Worm (Caenorhabditis elegans) whole organism, early embryonic: ENCODE measurements around the gene T19D12.6.

Experiments
- B0310.2 ChIP-seq: sonication (generic microtip); optimal IDR thresholded peaks from 2 replicates; lab custom pipeline; 2016; ENCODE audit warnings: mild to moderate bottlenecking, missing genetic modification characterization, missing compliant biosample characterization
- F13C5.2 ChIP-seq: sonication (generic microtip); optimal IDR thresholded peaks from 2 replicates; lab custom pipeline; 2017; ENCODE audit warnings: mild to moderate bottlenecking, missing genetic modification characterization, inconsistent platforms, missing compliant biosample characterization
- aly-1 ChIP-seq: sonication (generic microtip); optimal IDR thresholded peaks from 2 replicates; lab custom pipeline; 2016; ENCODE audit warnings: missing genetic modification characterization, missing compliant biosample characterization
- ama-1 ChIP-seq: fragments of 150-350 bp; optimal IDR thresholded peaks from 2 replicates; lab custom pipeline; 2014
- ceh-13 ChIP-seq: fragments of 200-800 bp; sonication (Bioruptor generic); optimal IDR thresholded peaks from 2 replicates; lab custom pipeline; 2018; ENCODE audit warnings: mild to moderate bottlenecking, missing genetic modification characterization, missing compliant biosample characterization
- ceh-36 ChIP-seq: sonication (generic microtip); optimal IDR thresholded peaks from 2 replicates; lab custom pipeline; 2016; ENCODE audit warnings: missing genetic modification characterization, inconsistent platforms, missing compliant biosample characterization
- ets-7 ChIP-seq: sonication (generic microtip); optimal IDR thresholded peaks from 2 replicates; lab custom pipeline; 2016; ENCODE audit warnings: missing genotype, missing genetic modification characterization, missing compliant biosample characterization
- flt-1 ChIP-seq: fragments of 200-800 bp; sonication (Bioruptor generic); IDR thresholded peaks from 2 replicates; pipeline ENCODE4 v1.3.6; 2022; ENCODE audit warnings: missing genetic modification characterization, missing compliant biosample characterization
- hmg-4 ChIP-seq: fragments of 200-800 bp; sonication (Bioruptor generic); optimal IDR thresholded peaks from 2 replicates; lab custom pipeline; 2018; ENCODE audit warnings: mild to moderate bottlenecking, missing genetic modification characterization, missing compliant biosample characterization
- hnd-1 ChIP-seq: sonication (generic microtip); optimal IDR thresholded peaks from 2 replicates; lab custom pipeline; 2016; ENCODE audit warnings: missing genetic modification characterization, missing compliant biosample characterization
- scrt-1 ChIP-seq: fragments of 200-800 bp; sonication (Bioruptor generic); IDR thresholded peaks from 2 replicates; pipeline ENCODE4 v1.3.6; 2022; ENCODE audit warnings: missing genetic modification characterization, missing compliant biosample characterization
- sea-1 ChIP-seq: fragments of 200-800 bp; sonication (Bioruptor generic); conservative IDR thresholded peaks from 2 replicates; pipeline ENCODE4 v1.3.6; 2022; ENCODE audit warnings: missing genetic modification characterization, missing compliant biosample characterization
- tbx-11 ChIP-seq: fragments of 200-800 bp; sonication (Bioruptor generic); IDR thresholded peaks from 2 replicates; pipeline ENCODE4 v1.3.6; 2022; ENCODE audit warnings: missing genetic modification characterization, missing compliant biosample characterization
- tra-4 ChIP-seq: sonication (generic microtip); optimal IDR thresholded peaks from 2 replicates; lab custom pipeline; 2017; ENCODE audit warnings: missing genetic modification characterization, missing compliant biosample characterization

DNA sequence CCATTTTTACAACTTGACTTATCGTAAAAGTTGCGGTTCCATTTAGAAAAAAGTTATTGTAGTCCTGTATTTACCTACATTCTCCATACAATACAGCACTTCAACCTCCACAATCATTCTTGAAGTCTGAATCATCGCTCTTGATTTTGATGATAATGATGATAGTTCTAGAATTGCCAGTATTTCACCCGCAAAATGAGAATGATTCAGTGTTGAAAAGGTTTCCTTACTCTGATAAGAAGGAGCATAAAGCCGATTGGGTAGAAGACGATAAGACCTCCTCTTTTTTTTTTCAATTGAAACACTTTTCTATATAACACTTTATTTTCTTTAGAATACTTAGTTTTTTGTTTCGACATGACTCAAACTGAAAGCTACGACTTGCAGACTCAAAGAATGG is 12.1 kb downstream of the T19D12.6 start, which contains the start of gene T19D12.4:
- TF ChIP-seq ama-1 (lab: Kevin White, UChicago) (no peak), flt-1 (no peak), tbx-11 (no peak), B0310.2 (no peak), hnd-1 (tag; lab: Kevin White, UChicago) (no peak), ets-7 (tag; lab: Kevin White, UChicago) (no peak), hmg-4 (no peak), sea-1 (GFP tag; lab: Robert Waterston, UW) (no peak), tra-4 (tag; lab: Kevin White, UChicago) (no peak), ceh-36 (tag; lab: Kevin White, UChicago) (no peak), ceh-13 (no peak), scrt-1 (GFP tag; lab: Robert Waterston, UW) (no peak), aly-1 (tag; lab: Kevin White, UChicago) (no peak), F13C5.2 (tag; lab: Kevin White, UChicago) (no peak)
